Fruit fly (Drosophila melanogaster) whole organism, wandering third instar larva: ENCODE results near the gene CG11456.

Experiments used
- Hr78 ChIP-seq: fragments of >200 bp; optimal IDR thresholded peaks from 2 replicates; lab custom pipeline; 2017; ENCODE audit warnings: missing biosample characterization, missing genetic modification characterization
- Mio ChIP-seq: sonication (Bioruptor generic); optimal IDR thresholded peaks from 2 replicates; lab custom pipeline; 2016; ENCODE audit warnings: missing biosample characterization, missing genetic modification characterization
- br ChIP-seq: fragments of 200-800 bp; sonication (Bioruptor generic); optimal IDR thresholded peaks from 2 replicates; lab custom pipeline; 2016; ENCODE audit warnings: missing biosample characterization, missing genetic modification characterization
- jim ChIP-seq: fragments of 175-275, 200-325 bp; sonication (Bioruptor generic); optimal IDR thresholded peaks from 2 replicates; lab custom pipeline; 2016; ENCODE audit warnings: missing biosample characterization, mild to moderate bottlenecking, missing genetic modification characterization
- sage ChIP-seq: fragments of 200-800 bp; sonication (Bioruptor generic); optimal IDR thresholded peaks from 2 replicates; lab custom pipeline; 2016; ENCODE audit warnings: missing biosample characterization, mild to moderate bottlenecking, missing genetic modification characterization

DNA sequence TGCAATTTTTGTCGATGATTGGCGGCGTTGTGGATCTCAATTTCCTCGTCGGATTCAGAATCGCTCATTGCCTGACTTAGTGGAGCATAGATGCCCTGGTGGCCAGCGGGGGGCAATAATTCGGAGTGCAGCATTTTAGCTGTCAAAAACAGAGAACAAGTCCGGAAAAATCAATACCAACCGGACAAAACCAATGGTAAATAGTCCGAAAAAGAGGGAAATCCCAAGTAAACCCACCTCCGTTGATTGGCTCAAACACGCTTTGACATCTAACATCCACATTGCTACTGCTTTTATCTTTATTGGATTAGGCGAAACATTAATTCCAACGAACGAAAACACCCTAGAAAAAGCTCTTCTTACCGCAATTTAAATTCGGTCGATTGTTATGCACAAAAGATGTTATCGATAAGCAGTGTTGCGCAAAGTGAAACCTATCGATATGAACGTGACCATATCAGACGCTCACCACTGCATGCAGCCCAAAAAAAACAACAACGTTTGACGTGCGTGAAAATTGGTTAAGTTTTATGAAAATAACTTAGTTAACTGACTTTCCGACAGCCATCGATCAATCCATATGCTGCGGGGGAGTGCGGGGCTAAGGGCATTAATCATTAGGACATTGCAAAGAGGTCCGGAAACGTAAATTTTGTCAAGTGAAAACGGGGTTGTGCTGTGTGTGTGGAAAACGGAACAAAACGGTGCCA is 26.0 kb upstream of the CG11456 start, which contains the start of the genes CG3618 and Pka-R1:
- TF ChIP-seq Mio (GFP tag; lab: Kevin White, UChicago) (no peak), sage (no peak), Hr78 (GFP tag; lab: Kevin White, UChicago) (no peak), br (GFP tag; lab: Kevin White, UChicago) (no peak), jim (GFP tag; lab: Kevin White, UChicago) (no peak)
